Worm (Caenorhabditis elegans) whole organism, L1 larva: ENCODE results near the gene tag-51.

ENCODE experiments used
- aly-2 ChIP-seq: fragments of 150-350 bp; optimal IDR thresholded peaks from 2 replicates; lab custom pipeline; 2014; ENCODE audit warnings: missing biosample characterization, missing genetic modification characterization
- dpl-1 ChIP-seq, 3 experiments: fragments of 150-350 bp in 2 of 3; sonication (generic microtip) in 1 of 3; optimal IDR thresholded peaks; 2 replicates each; lab custom pipeline; 2014 to 2017; ENCODE audit warnings: missing biosample characterization in 3 of 3, missing genetic modification characterization in 3 of 3, missing genetic modification reagents in 3 of 3
- egl-13 ChIP-seq: sonication (generic microtip); optimal IDR thresholded peaks from 2 replicates; lab custom pipeline; 2016; ENCODE audit warnings: missing genotype, missing genetic modification reagents, missing genetic modification characterization, missing compliant biosample characterization
- nhr-11 ChIP-seq: fragments of 150-350 bp; optimal IDR thresholded peaks from 2 replicates; lab custom pipeline; 2014; ENCODE audit warnings: missing biosample characterization, missing genetic modification characterization
- unc-98 ChIP-seq: fragments of 200-800 bp; sonication (Bioruptor generic); IDR thresholded peaks from 2 replicates; pipeline ENCODE4 v1.3.6; 2022; ENCODE audit warnings: missing genetic modification characterization, missing compliant biosample characterization

- TF ChIP-seq nhr-11 (tag; lab: Kevin White, UChicago) (no peak), unc-98 (GFP tag; lab: Robert Waterston, UW) (no peak), dpl-1 (GFP tag; optimal IDR thresholded peaks at IDR 0.05; lab: Kevin White, UChicago) (no peak), egl-13 (no peak), aly-2 (tag; lab: Kevin White, UChicago) (no peak)
These were observed 29.6 kb downstream of the tag-51 start for ce11 chrIII:883595-883994.
